Fruit fly (Drosophila melanogaster) whole organism, embryonic: ENCODE measurements around the gene CG13675.

Experiments used
- Aef1 ChIP-seq: fragments of 200-800 bp; sonication (Bioruptor generic); IDR thresholded peaks from 3 replicates; pipeline ENCODE4 v1.3.6; 2022; ENCODE audit warnings: missing biosample characterization, missing genetic modification characterization
- Blimp-1 ChIP-seq: fragments of 200-800 bp; sonication (Bioruptor generic); optimal IDR thresholded peaks from 3 replicates; lab custom pipeline; 2018; ENCODE audit warnings: missing biosample characterization, missing genetic modification characterization, mild to moderate bottlenecking, moderate library complexity, missing genetic modification reagents
- BtbVII ChIP-seq: fragments of 200-800 bp; sonication (Bioruptor generic); optimal IDR thresholded peaks from 3 replicates; lab custom pipeline; 2017; ENCODE audit warnings: missing biosample characterization, mild to moderate bottlenecking, missing genetic modification characterization
- CG10543 ChIP-seq: fragments of 200-800 bp; sonication (Bioruptor generic); optimal IDR thresholded peaks from 3 replicates; lab custom pipeline; 2017; ENCODE audit warnings: missing biosample characterization, mild to moderate bottlenecking, missing genetic modification characterization, moderate library complexity
- CG10979 ChIP-seq: fragments of 200-800 bp; sonication (Bioruptor generic); optimal IDR thresholded peaks from 2 replicates; lab custom pipeline; 2018; ENCODE audit warnings: missing biosample characterization, mild to moderate bottlenecking, missing genetic modification characterization, moderate library complexity
- CG13775 ChIP-seq: fragments of 200-800 bp; sonication (Bioruptor generic); optimal IDR thresholded peaks from 3 replicates; lab custom pipeline; 2017; ENCODE audit warnings: missing biosample characterization, mild to moderate bottlenecking, missing genetic modification characterization
- CG14965 ChIP-seq: fragments of 200-800 bp; sonication (Bioruptor generic); optimal IDR thresholded peaks from 2 replicates; lab custom pipeline; 2016; ENCODE audit warnings: missing biosample characterization, missing genetic modification characterization, borderline replicate concordance
- CG1602 ChIP-seq: fragments of 200-800 bp; sonication (Bioruptor generic); optimal IDR thresholded peaks from 3 replicates; lab custom pipeline; 2016; ENCODE audit warnings: missing biosample characterization, missing genetic modification characterization
- CG16815 ChIP-seq: fragments of 200-800 bp; sonication (Bioruptor generic); optimal IDR thresholded peaks from 3 replicates; lab custom pipeline; 2017; ENCODE audit warnings: missing biosample characterization, mild to moderate bottlenecking, missing genetic modification characterization
- CG2199 ChIP-seq: fragments of 200-800 bp; sonication (Bioruptor generic); IDR thresholded peaks from 3 replicates; pipeline ENCODE4 v1.3.6; 2022; ENCODE audit warnings: missing biosample characterization, missing genetic modification characterization
- CG3995 ChIP-seq: fragments of 200-800 bp; sonication (Bioruptor generic); optimal IDR thresholded peaks from 3 replicates; lab custom pipeline; 2016; ENCODE audit warnings: missing biosample characterization, missing genetic modification characterization
- CG4360 ChIP-seq: fragments of 200-800 bp; sonication (Bioruptor generic); IDR thresholded peaks from 2 replicates; pipeline ENCODE4 v1.3.6; 2022; ENCODE audit warnings: missing biosample characterization, missing genetic modification characterization
- CG4820 ChIP-seq: fragments of 200-800 bp; sonication (Bioruptor generic); optimal IDR thresholded peaks from 3 replicates; lab custom pipeline; 2016; ENCODE audit warnings: missing biosample characterization, missing genetic modification characterization
- CG6175 ChIP-seq: fragments of 200-800 bp; sonication (Bioruptor generic); IDR thresholded peaks from 3 replicates; pipeline ENCODE4 v1.3.6; 2022; ENCODE audit warnings: missing biosample characterization, missing genetic modification characterization
- CG6683 ChIP-seq: fragments of 200-800 bp; sonication (Bioruptor generic); optimal IDR thresholded peaks from 2 replicates; lab custom pipeline; 2017; ENCODE audit warnings: missing biosample characterization, mild to moderate bottlenecking, missing genetic modification characterization, missing genetic modification reagents
- CG8944 ChIP-seq: fragments of 200-800 bp; sonication (Bioruptor generic); optimal IDR thresholded peaks from 3 replicates; lab custom pipeline; 2016; ENCODE audit warnings: missing biosample characterization, missing genetic modification characterization
- CG9609 ChIP-seq: fragments of 200-800 bp; sonication (Bioruptor generic); optimal IDR thresholded peaks from 3 replicates; lab custom pipeline; 2016; ENCODE audit warnings: missing biosample characterization, missing genetic modification characterization
- Dbx ChIP-seq: fragments of 200-800 bp; sonication (Bioruptor generic); IDR thresholded peaks from 3 replicates; pipeline ENCODE4 v1.3.6; 2022; ENCODE audit warnings: missing biosample characterization, missing genetic modification characterization
- Dek ChIP-seq: fragments of 200-800 bp; sonication (Bioruptor generic); optimal IDR thresholded peaks from 3 replicates; lab custom pipeline; 2019; ENCODE audit warnings: missing biosample characterization, mild to moderate bottlenecking, missing genetic modification characterization, moderate library complexity
- E2f1 ChIP-seq: fragments of 200-800 bp; sonication (Bioruptor generic); IDR thresholded peaks from 2 replicates; pipeline ENCODE4 v1.3.6; 2022; ENCODE audit warnings: missing biosample characterization, missing genetic modification characterization
- Elba2 ChIP-seq: fragments of 200-800 bp; sonication (Bioruptor generic); optimal IDR thresholded peaks from 3 replicates; lab custom pipeline; 2016; ENCODE audit warnings: missing biosample characterization, missing genetic modification characterization
- Hsf ChIP-seq: fragments of 200-800 bp; sonication (Bioruptor generic); optimal IDR thresholded peaks from 3 replicates; lab custom pipeline; 2016; ENCODE audit warnings: missing biosample characterization, missing genetic modification characterization
- Lpt ChIP-seq: fragments of >200 bp; optimal IDR thresholded peaks from 2 replicates; lab custom pipeline; 2018; ENCODE audit warnings: missing biosample characterization, missing genetic modification characterization
- MESR4 ChIP-seq: fragments of 200-800 bp; sonication (Bioruptor generic); optimal IDR thresholded peaks from 2 replicates; lab custom pipeline; 2018; ENCODE audit warnings: missing biosample characterization, mild to moderate bottlenecking, missing genetic modification characterization, moderate library complexity
- Myb ChIP-seq: fragments of 200-800 bp; sonication (Bioruptor generic); optimal IDR thresholded peaks from 2 replicates; lab custom pipeline; 2016; ENCODE audit warnings: missing biosample characterization, missing genetic modification characterization
- NK7.1 ChIP-seq: fragments of 200-800 bp; sonication (Bioruptor generic); optimal IDR thresholded peaks from 3 replicates; lab custom pipeline; 2016; ENCODE audit warnings: missing biosample characterization, missing genetic modification characterization
- Neu2 ChIP-seq: fragments of 200-800 bp; sonication (Bioruptor generic); optimal IDR thresholded peaks from 3 replicates; lab custom pipeline; 2016; ENCODE audit warnings: missing biosample characterization, missing genetic modification characterization, borderline replicate concordance
- Oaz ChIP-seq: fragments of 200-800 bp; sonication (Bioruptor generic); IDR thresholded peaks from 2 replicates; pipeline ENCODE4 v1.3.6; 2022; ENCODE audit warnings: missing biosample characterization, missing genetic modification characterization
- Sry-β ChIP-seq: fragments of 200-800 bp; sonication (Bioruptor generic); optimal IDR thresholded peaks from 2 replicates; lab custom pipeline; 2018; ENCODE audit warnings: missing biosample characterization, mild to moderate bottlenecking, missing genetic modification characterization, moderate library complexity
- Xrp1 ChIP-seq: fragments of 200-800 bp; sonication (Bioruptor generic); IDR thresholded peaks from 2 replicates; pipeline ENCODE4 v1.3.6; 2022; ENCODE audit warnings: missing biosample characterization, missing genetic modification characterization
- ab ChIP-seq: fragments of 200-800 bp; sonication (Bioruptor generic); optimal IDR thresholded peaks from 2 replicates; lab custom pipeline; 2016; ENCODE audit warnings: missing biosample characterization, missing genetic modification characterization
- amos ChIP-seq: fragments of 200-800 bp; sonication (Bioruptor generic); IDR thresholded peaks from 2 replicates; pipeline ENCODE4 v1.3.6; 2022; ENCODE audit warnings: missing biosample characterization, missing genetic modification characterization; ENCODE audit not compliant: partially characterized antibody
- ase ChIP-seq: fragments of 200-800 bp; sonication (Bioruptor generic); IDR thresholded peaks from 3 replicates; pipeline ENCODE4 v1.3.6; 2022; ENCODE audit warnings: missing biosample characterization, missing genetic modification characterization
- ash1 ChIP-seq: fragments of 200-800 bp; sonication (Bioruptor generic); optimal IDR thresholded peaks from 2 replicates; lab custom pipeline; 2018; ENCODE audit warnings: missing biosample characterization, mild to moderate bottlenecking, missing genetic modification characterization
- cg ChIP-seq: fragments of 200-800 bp; sonication (Bioruptor generic); optimal IDR thresholded peaks from 3 replicates; lab custom pipeline; 2019; ENCODE audit warnings: missing biosample characterization, mild to moderate bottlenecking, missing genetic modification characterization, moderate library complexity
- chinmo ChIP-seq: fragments of 200-800 bp; sonication (Bioruptor generic); IDR thresholded peaks from 4 replicates; pipeline ENCODE4 v1.3.6; 2022; ENCODE audit warnings: missing biosample characterization, missing genetic modification characterization; ENCODE audit not compliant: partially characterized antibody
- disco-r ChIP-seq: fragments of 200-800 bp; sonication (Bioruptor generic); optimal IDR thresholded peaks from 2 replicates; lab custom pipeline; 2016; ENCODE audit warnings: missing biosample characterization, missing genetic modification characterization
- gce ChIP-seq: fragments of 200-800 bp; sonication (Bioruptor generic); IDR thresholded peaks from 3 replicates; pipeline ENCODE4 v1.3.6; 2022; ENCODE audit warnings: missing biosample characterization, missing genetic modification characterization
- grn ChIP-seq: fragments of 200-800 bp; sonication (Bioruptor generic); optimal IDR thresholded peaks from 3 replicates; lab custom pipeline; 2017; ENCODE audit warnings: missing biosample characterization, missing genetic modification characterization
- hbn ChIP-seq: fragments of 200-800 bp; sonication (Bioruptor generic); IDR thresholded peaks from 2 replicates; pipeline ENCODE4 v1.3.6; 2022; ENCODE audit warnings: missing biosample characterization, missing genetic modification characterization; ENCODE audit not compliant: partially characterized antibody
- peb ChIP-seq: fragments of 200-800 bp; sonication (Bioruptor generic); IDR thresholded peaks from 2 replicates; pipeline ENCODE4 v1.3.6; 2022; ENCODE audit warnings: missing biosample characterization, missing genetic modification characterization
- pho ChIP-seq: fragments of 200-800 bp; sonication (Bioruptor generic); optimal IDR thresholded peaks from 2 replicates; lab custom pipeline; 2016; ENCODE audit warnings: missing biosample characterization, missing genetic modification characterization
- phol ChIP-seq: fragments of 200-800 bp; sonication (Bioruptor generic); optimal IDR thresholded peaks from 3 replicates; lab custom pipeline; 2018; ENCODE audit warnings: missing biosample characterization, mild to moderate bottlenecking, missing genetic modification characterization, moderate library complexity
- run ChIP-seq: fragments of 200-800 bp; sonication (Bioruptor generic); optimal IDR thresholded peaks from 3 replicates; lab custom pipeline; 2018; ENCODE audit warnings: missing biosample characterization, mild to moderate bottlenecking, missing genetic modification characterization
- sens ChIP-seq: fragments of 200-800 bp; sonication (Bioruptor generic); peaks from one replicate; lab custom pipeline; 2016; ENCODE audit warnings: missing biosample characterization, missing genetic modification characterization
- tin ChIP-seq: fragments of 200-800 bp; sonication (Bioruptor generic); optimal IDR thresholded peaks from 3 replicates; lab custom pipeline; 2016; ENCODE audit warnings: missing biosample characterization, missing genetic modification characterization
- unc-4 ChIP-seq: fragments of 200-800 bp; sonication (Bioruptor generic); IDR thresholded peaks from 2 replicates; pipeline ENCODE4 v1.3.6; 2022; ENCODE audit warnings: missing biosample characterization, missing genetic modification characterization; ENCODE audit not compliant: partially characterized antibody
- vnd ChIP-seq: fragments of 200-800 bp; sonication (Bioruptor generic); IDR thresholded peaks from 3 replicates; pipeline ENCODE4 v1.3.6; 2022; ENCODE audit warnings: missing biosample characterization, missing genetic modification characterization; ENCODE audit not compliant: partially characterized antibody
- zen2 ChIP-seq: fragments of 200-800 bp; sonication (Bioruptor generic); IDR thresholded peaks from 3 replicates; pipeline ENCODE4 v1.3.6; 2022; ENCODE audit warnings: missing biosample characterization, missing genetic modification characterization; ENCODE audit not compliant: partially characterized antibody

The CG13675 gene

dm6 chr3L:8186627-8187396 is 21.5 kb upstream of the CG13675 start, which contains the start of the genes ERR and Atg18a (continued):
- TF ChIP-seq Elba2 (peak; percentile 73), tin (peak; percentile 82), Blimp-1 (peak; percentile 60), CG6175 (GFP tag; lab: Robert Waterston, UW) (peak; percentile 76; the same call in 2 of the 3 replicates), pho (GFP tag; lab: Kevin White, UChicago) (peak; percentile 86), sens (peak; percentile 93), grn (GFP tag; lab: Kevin White, UChicago) (no peak), Sry-β (GFP tag; lab: Kevin White, UChicago) (peak; percentile 76), CG9609 (peak; percentile 76), MESR4 (GFP tag; lab: Kevin White, UChicago) (peak; percentile 82), unc-4 (GFP tag; lab: Robert Waterston, UW) (peak; percentile 62; the same call in 1 of the 2 replicates), Xrp1 (GFP tag; lab: Robert Waterston, UW) (peak; percentile 80), gce (GFP tag; lab: Robert Waterston, UW) (peak; percentile 48; the same call in 1 of the 3 replicates), NK7.1 (peak; percentile 52), ash1 (GFP tag; lab: Kevin White, UChicago) (no peak), CG3995 (GFP tag; lab: Kevin White, UChicago) (peak; percentile 51), CG1602 (GFP tag; lab: Kevin White, UChicago) (peak; percentile 89), CG10543 (GFP tag; lab: Kevin White, UChicago) (peak; percentile 92), Myb (GFP tag; lab: Kevin White, UChicago) (peak; percentile 51), Hsf (GFP tag; lab: Kevin White, UChicago) (peak; percentile 91), CG2199 (GFP tag; lab: Robert Waterston, UW) (peak; percentile 51; the same call in 1 of the 3 replicates), run (tag; lab: Kevin White, UChicago) (no peak), disco-r (no peak), zen2 (GFP tag; lab: Robert Waterston, UW) (no peak), Aef1 (GFP tag; lab: Robert Waterston, UW) (peak; percentile 91), vnd (GFP tag; lab: Robert Waterston, UW) (peak; percentile 60; the same call in 2 of the 3 replicates), ase (GFP tag; lab: Robert Waterston, UW) (peak; percentile 78), CG4820 (GFP tag; lab: Kevin White, UChicago) (peak; percentile 78), hbn (GFP tag; lab: Robert Waterston, UW) (peak; percentile 50; the same call in 1 of the 2 replicates), Dbx (peak; percentile 86), chinmo (peak; percentile 47; the same call in 1 of the 4 replicates), peb (GFP tag; lab: Robert Waterston, UW) (peak; percentile 73; the same call in 1 of the 2 replicates), Dek (peak; percentile 87), CG14965 (no peak), CG8944 (GFP tag; lab: Kevin White, UChicago) (peak; percentile 72), Neu2 (no peak), cg (GFP tag; lab: Kevin White, UChicago) (peak; percentile 98), Oaz (peak; percentile 80), CG16815 (GFP tag; lab: Kevin White, UChicago) (peak; percentile 92), CG13775 (GFP tag; lab: Kevin White, UChicago) (peak; percentile 90), CG4360 (GFP tag; lab: Robert Waterston, UW) (peak; percentile 85), E2f1 (GFP tag; lab: Robert Waterston, UW) (peak; percentile 82), Lpt (GFP tag; lab: Kevin White, UChicago) (no peak), CG6683 (peak; percentile 35), amos (GFP tag; lab: Robert Waterston, UW) (peak; percentile 65), BtbVII (GFP tag; lab: Kevin White, UChicago) (no peak), phol (tag; lab: Kevin White, UChicago) (peak; percentile 90), ab (GFP tag; lab: Kevin White, UChicago) (peak; percentile 67), CG10979 (tag; lab: Kevin White, UChicago) (peak; percentile 68)
